Worm (Caenorhabditis elegans) whole organism, L4/young adult: ENCODE data around the gene K10C9.1.

Experiments used
- W03F9.2 ChIP-seq: fragments of 150-350 bp; optimal IDR thresholded peaks from 2 replicates; lab custom pipeline; 2014; ENCODE audit warnings: missing biosample characterization, missing genetic modification characterization
- dao-5 ChIP-seq: sonication (generic microtip); optimal IDR thresholded peaks from 2 replicates; lab custom pipeline; 2016; ENCODE audit warnings: missing genotype, missing genetic modification characterization, moderate library complexity, missing compliant biosample characterization
- him-1 ChIP-seq: sonication (generic microtip); optimal IDR thresholded peaks from 2 replicates; lab custom pipeline; 2016; ENCODE audit warnings: missing genotype, missing genetic modification reagents, missing genetic modification characterization, missing compliant biosample characterization

The K10C9.1 gene

DNA sequence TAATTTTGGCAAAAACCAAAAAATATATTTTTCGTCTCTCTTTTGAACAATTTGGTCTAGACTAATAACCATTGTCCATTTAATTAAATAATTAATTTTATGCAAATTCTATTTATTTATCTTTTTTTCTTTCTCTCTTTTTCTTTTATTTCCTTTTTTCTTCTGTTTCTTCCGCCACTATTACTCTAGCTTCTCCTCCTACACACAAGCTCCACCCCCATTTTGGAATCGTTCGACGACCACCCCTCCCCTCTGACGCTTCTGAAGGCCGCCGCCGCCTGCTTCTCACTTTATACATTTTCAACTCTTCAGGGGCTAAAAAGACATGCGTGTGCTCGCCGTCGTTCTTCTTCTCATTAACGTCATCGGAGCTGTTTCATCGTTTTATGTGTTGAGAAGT is at the start of gene K10C9.1:
TSS of gene K10C9.1 (plus strand) at position 301 of the 400 bp plus-strand sequence.
- TF ChIP-seq W03F9.2 (tag; lab: Kevin White, UChicago) (no peak), him-1 (no peak), dao-5 (no peak)

DNA sequence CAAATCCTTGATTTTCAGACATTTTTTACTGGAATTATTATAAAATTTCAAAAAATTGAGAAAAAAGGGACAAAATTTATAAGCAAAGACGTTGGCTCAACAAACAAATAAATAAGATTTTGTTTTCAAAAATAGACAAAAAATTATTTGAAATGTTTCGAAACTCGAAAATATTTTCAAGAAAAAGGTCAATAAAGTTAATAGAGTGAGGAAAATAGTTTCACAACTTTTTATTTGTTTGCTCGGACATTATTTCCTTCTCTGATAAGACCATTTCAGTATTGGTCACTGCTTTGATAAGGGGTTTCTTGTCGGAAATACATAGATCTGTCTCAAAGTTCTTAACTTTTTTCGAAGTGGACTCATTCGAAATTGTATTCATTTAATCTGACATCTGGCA is 48.0 kb upstream of the K10C9.1 start, which contains the start of gene R09A1.3:
TSS of gene R09A1.3 (minus strand) at position 31 of the 400 bp plus-strand sequence.
- no peak for TF ChIP-seq W03F9.2 (tag; lab: Kevin White, UChicago)
- no peak for TF ChIP-seq him-1
- TF ChIP-seq dao-5: no peak

DNA sequence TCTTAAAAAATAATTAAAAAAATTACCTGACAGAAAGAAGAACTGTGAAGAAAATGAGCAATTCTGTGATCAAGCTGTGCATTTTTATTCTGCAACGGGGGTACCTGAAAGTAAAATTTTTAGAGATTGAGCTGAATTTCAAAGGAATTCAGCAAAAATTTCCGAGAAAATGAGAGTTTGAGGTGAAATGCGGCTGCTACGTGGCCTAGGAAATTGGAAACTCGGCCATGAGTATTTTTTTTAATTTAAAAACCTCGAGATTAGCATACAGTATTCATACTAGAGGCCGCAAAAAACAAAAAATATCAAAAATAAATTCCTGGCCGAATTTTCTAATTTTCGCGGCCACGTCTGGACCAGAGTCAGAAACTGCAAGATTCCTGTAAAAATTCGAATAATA is 41.7 kb upstream of the K10C9.1 start, which contains the start of gene flp-34:
TSS of gene flp-34 (minus strand) at position 101 of the 400 bp plus-strand sequence.
- TF ChIP-seq dao-5: no peak
- TF ChIP-seq him-1: no peak

DNA sequence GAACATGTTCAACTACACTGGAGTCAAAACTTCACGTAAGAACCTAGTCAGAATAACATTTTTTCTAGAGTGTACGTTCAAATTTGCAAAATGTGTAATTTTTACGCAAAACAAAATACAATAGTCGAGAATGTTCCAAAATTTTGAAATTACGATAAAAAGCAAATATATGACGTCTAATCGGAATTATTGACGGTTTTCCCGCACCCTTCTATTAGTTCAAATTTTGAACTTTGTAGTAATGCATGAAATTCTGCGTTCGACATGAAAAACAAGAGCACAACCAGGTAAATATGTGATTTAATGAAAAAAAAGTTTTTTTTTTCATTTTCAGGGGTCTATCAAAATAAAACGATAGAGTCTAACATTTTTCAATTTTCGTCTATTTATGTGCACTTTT is 37.0 kb upstream of the K10C9.1 start:
- TF ChIP-seq W03F9.2 (tag; lab: Kevin White, UChicago) (no peak), him-1 (no peak), dao-5 (no peak)

DNA sequence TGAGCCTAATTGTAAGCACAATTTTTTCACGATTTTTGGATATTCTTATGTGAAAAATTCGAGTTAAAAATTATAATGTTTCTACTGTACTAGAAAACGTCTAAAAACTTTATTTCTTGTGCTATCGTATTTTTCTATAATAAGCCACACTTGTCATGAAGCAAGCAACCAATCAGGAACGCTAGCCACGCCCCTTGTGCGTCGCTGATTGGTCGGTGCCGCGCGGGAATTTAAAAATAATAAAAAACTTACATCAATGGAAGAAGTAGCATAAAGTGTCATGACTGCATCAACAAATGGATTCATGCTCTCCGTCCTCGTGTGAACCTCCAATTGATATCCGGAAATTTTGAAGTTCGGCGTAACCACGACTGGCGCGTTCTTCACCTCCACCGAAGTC is 27.8 kb upstream of the K10C9.1 start:
- TF ChIP-seq W03F9.2 (tag; lab: Kevin White, UChicago): no peak
- no peak for TF ChIP-seq him-1
- no peak for TF ChIP-seq dao-5

DNA sequence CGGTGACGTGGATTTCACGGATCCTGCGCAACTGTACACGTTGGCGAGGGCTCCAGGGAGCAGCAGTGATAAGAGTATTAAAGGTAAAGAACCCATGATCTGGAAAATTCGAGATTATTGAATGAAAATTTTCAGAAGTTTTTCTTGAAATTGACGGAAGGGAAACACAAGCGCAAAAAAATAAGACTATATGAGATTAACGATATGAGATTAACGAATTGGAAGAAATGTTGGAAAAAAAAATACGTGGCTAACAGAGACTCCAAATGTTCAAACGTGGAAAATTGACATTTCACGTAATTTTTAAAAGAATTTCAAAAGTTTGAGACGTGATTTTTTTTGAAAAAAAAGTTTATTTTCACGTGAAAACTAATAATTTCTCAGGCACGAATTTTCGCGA is 26.6 kb upstream of the K10C9.1 start, which contains the start of gene nra-4:
TSS of gene nra-4 (minus strand) at position 101 of the 400 bp plus-strand sequence.
- no peak for TF ChIP-seq him-1
- no peak for TF ChIP-seq W03F9.2 (tag; lab: Kevin White, UChicago)
- TF ChIP-seq dao-5: no peak

DNA sequence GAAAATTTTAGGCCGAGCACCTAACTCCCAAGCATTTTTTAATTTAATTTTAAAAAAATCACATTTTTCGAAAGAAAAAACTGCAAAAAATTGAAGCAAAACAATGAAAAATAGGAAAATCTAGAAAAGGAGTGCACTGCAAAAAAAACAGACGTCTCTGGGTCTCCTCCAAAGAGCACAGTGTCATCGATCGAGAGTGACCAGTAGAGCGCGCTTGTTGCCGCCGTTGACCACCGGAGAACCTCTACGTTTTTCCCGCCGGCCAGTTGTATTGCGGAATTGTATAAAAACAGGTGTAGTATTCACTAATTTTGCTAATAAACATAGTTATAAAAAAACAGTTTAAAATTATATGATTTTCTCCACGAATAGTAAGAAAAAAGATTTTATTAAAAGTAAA is 25.7 kb upstream of the K10C9.1 start:
- TF ChIP-seq dao-5: no peak
- TF ChIP-seq W03F9.2 (tag; lab: Kevin White, UChicago): no peak
- no peak for TF ChIP-seq him-1

DNA sequence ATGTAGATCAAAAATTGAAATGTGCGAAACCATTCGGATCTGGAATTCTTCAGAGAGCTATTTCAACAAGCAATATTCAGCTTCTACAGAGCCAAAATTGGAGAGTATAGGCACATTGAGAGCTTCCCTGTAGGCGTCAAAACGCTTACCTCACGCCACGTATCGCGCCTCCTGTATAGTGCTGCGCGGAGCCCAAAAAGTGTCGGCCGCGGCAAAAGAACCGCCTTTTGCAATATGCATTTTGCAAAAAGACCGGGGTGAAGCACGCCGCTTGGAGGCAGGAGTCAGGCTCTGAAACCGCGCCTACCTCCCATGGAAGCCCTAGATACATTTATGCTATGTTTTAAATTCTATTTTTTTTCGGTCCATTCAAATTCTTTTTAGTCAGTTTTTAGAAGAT is 23.4 kb upstream of the K10C9.1 start:
- TF ChIP-seq dao-5 (no peak), him-1 (no peak), W03F9.2 (tag; lab: Kevin White, UChicago) (no peak)

DNA sequence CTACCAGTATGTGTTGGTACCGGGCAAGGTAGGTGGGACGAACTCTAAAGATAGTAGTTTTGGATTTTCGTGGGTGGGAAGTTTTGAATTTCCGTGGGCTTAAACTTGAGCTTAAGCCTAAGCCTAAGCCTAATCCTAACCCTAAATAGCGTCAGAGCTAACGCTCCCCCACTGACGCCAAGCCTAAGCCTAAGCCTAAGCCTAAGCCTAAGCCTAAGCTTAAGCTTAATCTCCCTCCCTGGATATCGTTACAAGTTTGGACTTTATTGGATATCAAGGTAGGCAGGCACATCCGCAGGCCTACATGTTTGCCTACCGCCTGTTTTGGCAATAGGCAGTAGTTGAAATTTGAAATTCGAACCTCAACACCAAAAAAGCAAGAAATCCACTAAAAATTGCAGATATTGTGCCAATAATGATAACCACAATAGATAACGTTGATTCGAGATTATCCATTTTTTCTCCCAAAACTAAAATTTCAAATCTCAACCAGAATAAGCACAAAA is 22.4 kb upstream of the K10C9.1 start, which contains the start of gene K10C9.4:
TSS of gene K10C9.4 (minus strand) at position 456 of the 506 bp plus-strand sequence.
- no peak for TF ChIP-seq W03F9.2 (tag; lab: Kevin White, UChicago)
- TF ChIP-seq him-1: no peak
- TF ChIP-seq dao-5: no peak

DNA sequence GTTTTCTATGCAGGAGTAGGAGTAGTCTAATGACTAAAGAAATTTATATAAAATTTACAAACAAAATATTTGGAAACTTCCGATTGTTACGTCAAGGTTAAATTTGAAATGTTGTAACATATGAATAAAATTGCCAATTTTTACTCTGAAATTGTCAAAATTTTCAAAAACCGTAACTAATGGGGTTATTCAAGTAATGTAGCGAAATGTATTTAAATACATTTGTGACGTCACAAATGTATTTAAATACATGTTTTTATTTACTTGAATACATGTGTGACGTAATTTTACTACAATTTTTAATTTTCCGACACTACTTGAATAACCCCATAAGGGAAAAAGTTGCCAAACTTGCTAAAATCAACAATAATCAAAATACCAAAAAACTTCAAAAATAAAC is 21.7 kb upstream of the K10C9.1 start:
- TF ChIP-seq him-1: no peak
- no peak for TF ChIP-seq dao-5
- TF ChIP-seq W03F9.2 (tag; lab: Kevin White, UChicago): no peak

DNA sequence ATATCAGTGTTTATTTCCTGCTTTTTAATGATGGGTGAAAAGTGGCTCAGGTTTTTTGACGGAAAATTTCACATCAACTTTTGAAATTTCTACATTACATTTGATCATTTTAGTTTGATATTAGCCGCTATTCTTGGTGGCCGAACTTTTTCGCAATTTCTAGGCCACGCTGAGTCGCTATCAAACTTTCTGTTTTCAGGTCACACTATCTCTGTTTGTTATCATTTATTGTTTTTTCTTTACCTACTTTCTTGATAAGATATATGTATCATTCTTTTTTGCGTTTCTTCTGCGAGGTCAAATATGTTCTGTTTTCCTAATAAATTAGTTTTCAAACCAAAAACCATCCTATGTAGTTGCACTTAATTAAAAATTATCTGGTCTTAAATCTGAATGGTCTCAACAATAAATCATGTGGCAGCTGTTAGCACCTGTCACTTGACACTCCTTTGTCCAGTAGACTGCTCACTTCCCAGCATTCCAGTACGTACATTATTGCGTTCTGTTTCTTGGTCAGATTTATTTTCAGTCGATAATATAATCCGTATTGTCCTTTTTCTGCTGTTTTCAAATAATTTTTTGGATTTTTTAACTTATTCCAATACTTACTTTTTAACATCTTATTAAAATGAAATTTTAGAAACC is 14.7 kb upstream of the K10C9.1 start:
- no peak for TF ChIP-seq him-1
- TF ChIP-seq dao-5: no peak
- no peak for TF ChIP-seq W03F9.2 (tag; lab: Kevin White, UChicago)

DNA sequence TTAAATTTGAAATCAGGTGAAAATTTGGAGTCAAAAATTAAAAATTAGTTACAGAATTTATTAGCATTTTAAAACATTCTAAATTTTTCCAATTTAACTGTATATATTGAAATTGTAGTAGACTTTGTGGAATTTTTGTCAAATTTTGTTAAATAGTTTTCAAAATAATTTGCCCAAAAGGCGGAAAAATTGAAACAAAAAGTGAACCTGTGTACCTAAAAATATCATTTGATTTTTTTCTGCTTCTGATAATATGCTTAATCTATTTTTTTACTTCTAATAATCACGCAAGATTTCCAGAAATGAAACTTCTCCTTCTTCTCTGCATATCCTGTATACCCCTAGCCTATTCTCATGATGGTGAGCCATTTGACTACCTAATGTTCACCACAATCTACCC is 13.8 kb upstream of the K10C9.1 start, which contains the start of gene rnst-2:
TSS of gene rnst-2 (plus strand) at position 301 of the 400 bp plus-strand sequence.
- TF ChIP-seq dao-5: no peak
- no peak for TF ChIP-seq him-1
- no peak for TF ChIP-seq W03F9.2 (tag; lab: Kevin White, UChicago)

DNA sequence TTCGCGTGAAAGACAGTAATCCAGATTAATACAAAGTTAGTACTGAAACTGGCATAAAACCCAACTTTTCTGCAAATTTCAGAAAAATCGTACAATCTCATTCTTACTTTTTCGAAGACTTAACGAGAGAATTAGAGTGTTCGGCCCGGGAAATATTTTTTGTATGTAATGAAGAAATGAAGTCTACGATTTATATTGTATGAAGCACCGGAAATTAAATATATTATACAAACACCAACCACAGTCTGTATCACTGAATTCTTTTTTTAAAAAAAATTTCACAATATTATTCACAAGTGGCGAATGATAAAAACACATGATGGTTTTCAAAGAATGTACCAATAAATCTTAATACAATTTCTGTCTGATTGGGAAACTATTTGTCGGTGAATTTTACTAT is 10.6 kb upstream of the K10C9.1 start, which contains the start of gene str-67:
TSS of gene str-67 (minus strand) at position 101 of the 400 bp plus-strand sequence.
- no peak for TF ChIP-seq him-1
- no peak for TF ChIP-seq dao-5
- no peak for TF ChIP-seq W03F9.2 (tag; lab: Kevin White, UChicago)

DNA sequence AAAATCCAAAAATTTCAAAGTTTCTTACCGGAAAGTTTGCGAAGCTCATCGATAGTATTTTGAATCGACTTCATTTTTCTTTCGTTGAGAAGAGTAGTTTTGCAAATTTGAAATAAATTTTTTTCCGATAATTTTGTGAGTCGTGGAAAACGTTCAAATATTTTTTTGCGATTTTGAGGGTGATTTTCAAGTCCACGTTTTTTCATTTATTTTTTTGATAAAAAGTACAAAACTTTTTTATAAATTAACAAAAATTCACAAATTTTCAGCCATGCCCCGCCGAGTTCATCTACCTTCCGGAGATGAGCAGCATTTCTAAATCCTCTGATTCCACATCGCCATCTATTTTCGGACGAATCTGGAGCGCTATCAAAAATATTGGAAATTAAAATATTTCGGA is 7.6 kb upstream of the K10C9.1 start, which contains the start of gene K10C9.7:
TSS of gene K10C9.7 (minus strand) at position 101 of the 400 bp plus-strand sequence.
- TF ChIP-seq him-1 (no peak), dao-5 (no peak), W03F9.2 (tag; lab: Kevin White, UChicago) (no peak)

DNA sequence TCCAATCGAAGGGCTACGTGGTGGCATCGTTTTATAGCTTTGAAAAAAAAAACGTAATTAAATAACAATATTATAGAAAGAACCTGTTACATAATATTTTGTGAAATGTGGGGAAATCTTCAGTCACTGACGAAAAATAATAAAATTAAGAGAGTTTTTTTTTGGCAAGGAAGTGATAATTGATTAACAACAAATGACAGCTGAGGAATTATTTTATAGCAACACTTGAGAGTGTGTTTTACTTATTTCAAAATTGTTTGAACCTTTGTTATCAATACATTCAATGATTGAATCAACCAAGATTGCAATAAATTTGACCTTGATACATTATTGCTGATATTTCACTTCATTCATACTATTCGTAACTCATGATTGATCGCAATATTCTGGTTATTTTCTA is 9.0 kb downstream of the K10C9.1 start, which contains the start of gene Y50D4B.6:
TSS of gene Y50D4B.6 (plus strand) at position 301 of the 400 bp plus-strand sequence.
- TF ChIP-seq dao-5: no peak
- no peak for TF ChIP-seq him-1
- TF ChIP-seq W03F9.2 (tag; lab: Kevin White, UChicago): no peak
